Fruit fly (Drosophila melanogaster) Kc167 (cell line): Measurements from ENCODE around the gene CG2061.

ENCODE experiments used
- h ChIP-seq: fragments of >200 bp; optimal IDR thresholded peaks from 3 replicates; lab custom pipeline; 2018; ENCODE audit warnings: missing external identifiers
- insv ChIP-seq: fragments of >200 bp; optimal IDR thresholded peaks from 3 replicates; lab custom pipeline; 2018; ENCODE audit warnings: missing external identifiers
- psq ChIP-seq: fragments of >200 bp; optimal IDR thresholded peaks from 2 replicates; lab custom pipeline; 2017; ENCODE audit warnings: missing external identifiers

DNA sequence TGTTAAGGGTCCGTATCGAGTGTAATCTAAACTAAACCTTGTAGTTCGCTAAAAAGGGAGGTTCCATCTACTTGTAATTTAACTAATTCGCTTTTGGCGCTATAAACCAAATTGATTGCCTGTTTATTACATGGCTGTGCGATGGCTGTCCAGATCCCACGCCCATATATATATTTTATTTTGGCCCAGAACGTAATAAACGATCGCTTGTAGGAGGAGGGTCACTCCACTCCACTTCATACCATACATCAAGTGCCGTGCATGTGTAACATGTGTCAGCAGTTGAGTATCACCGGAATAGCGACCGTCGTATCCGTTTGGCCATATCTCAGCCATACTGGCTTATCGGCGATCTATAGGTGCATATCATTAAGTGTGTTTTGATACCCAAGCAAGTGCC, 3.0 kb downstream of the CG2061 start:
- TF ChIP-seq psq (lab: Kevin White, UChicago) = no peak
- no peak for TF ChIP-seq insv (lab: Kevin White, UChicago)
- TF ChIP-seq h (lab: Kevin White, UChicago) = no peak
